Fruit fly (Drosophila melanogaster) whole organism, embryonic: Measurements from ENCODE around the gene Uck.

Experiments
- Antp ChIP-seq: fragments of 200-800 bp; sonication (Bioruptor generic); optimal IDR thresholded peaks from 3 replicates; lab custom pipeline; 2016; ENCODE audit warnings: missing biosample characterization, missing genetic modification characterization
- Atf3 ChIP-seq: fragments of 200-800 bp; sonication (Bioruptor generic); optimal IDR thresholded peaks from 3 replicates; lab custom pipeline; 2016; ENCODE audit warnings: missing biosample characterization, missing genetic modification characterization
- Atf6 ChIP-seq: fragments of 200-800 bp; sonication (Bioruptor generic); IDR thresholded peaks from 2 replicates; pipeline ENCODE4 v1.3.6; 2022; ENCODE audit warnings: missing biosample characterization, missing genetic modification characterization
- B-H2 ChIP-seq: fragments of 200-800 bp; sonication (Bioruptor generic); optimal IDR thresholded peaks from 2 replicates; lab custom pipeline; 2018; ENCODE audit warnings: missing biosample characterization, mild to moderate bottlenecking, missing genetic modification characterization
- CG10147 ChIP-seq: fragments of 200-800 bp; sonication (Bioruptor generic); optimal IDR thresholded peaks from 2 replicates; lab custom pipeline; 2019; ENCODE audit warnings: missing biosample characterization, mild to moderate bottlenecking, missing genetic modification characterization, moderate library complexity
- CG10565 ChIP-seq: fragments of 200-800 bp; sonication (Bioruptor generic); optimal IDR thresholded peaks from 3 replicates; lab custom pipeline; 2016; ENCODE audit warnings: missing biosample characterization, mild to moderate bottlenecking, missing genetic modification characterization
- CG11695 ChIP-seq: fragments of 200-800 bp; sonication (Bioruptor generic); IDR thresholded peaks from 3 replicates; pipeline ENCODE4 v1.3.6; 2022; ENCODE audit warnings: missing biosample characterization, missing genetic modification characterization
- CG11696 ChIP-seq: fragments of 200-800 bp; sonication (Bioruptor generic); IDR thresholded peaks from 2 replicates; pipeline ENCODE4 v1.3.6; 2022; ENCODE audit warnings: missing biosample characterization, missing genetic modification characterization
- CG12299 ChIP-seq: fragments of 200-800 bp; sonication (Bioruptor generic); optimal IDR thresholded peaks from 2 replicates; lab custom pipeline; 2018; ENCODE audit warnings: missing biosample characterization, mild to moderate bottlenecking, missing genetic modification characterization
- CG13894 ChIP-seq: fragments of 200-800 bp; sonication (Bioruptor generic); optimal IDR thresholded peaks from 3 replicates; lab custom pipeline; 2018; ENCODE audit warnings: missing biosample characterization, mild to moderate bottlenecking, missing genetic modification characterization, moderate library complexity
- CG14441 ChIP-seq: fragments of 200-800 bp; sonication (Bioruptor generic); IDR thresholded peaks from 2 replicates; pipeline ENCODE4 v1.3.6; 2022; ENCODE audit warnings: missing biosample characterization, missing genetic modification characterization
- CG15601 ChIP-seq: fragments of 200-800 bp; sonication (Bioruptor generic); optimal IDR thresholded peaks from 3 replicates; lab custom pipeline; 2019; ENCODE audit warnings: missing biosample characterization, mild to moderate bottlenecking, missing genetic modification characterization, moderate library complexity
- CG1602 ChIP-seq: fragments of 200-800 bp; sonication (Bioruptor generic); optimal IDR thresholded peaks from 3 replicates; lab custom pipeline; 2016; ENCODE audit warnings: missing biosample characterization, missing genetic modification characterization
- CG1603 ChIP-seq: fragments of 200-800 bp; sonication (Bioruptor generic); optimal IDR thresholded peaks from 2 replicates; lab custom pipeline; 2019; ENCODE audit warnings: missing biosample characterization, mild to moderate bottlenecking, missing genetic modification characterization, moderate library complexity
- CG17612 ChIP-seq: fragments of 200-800 bp; sonication (Bioruptor generic); IDR thresholded peaks from 2 replicates; pipeline ENCODE4 v1.3.6; 2022; ENCODE audit warnings: missing biosample characterization, missing genetic modification characterization
- CG2116 ChIP-seq: fragments of 200-800 bp; sonication (Bioruptor generic); optimal IDR thresholded peaks from 3 replicates; lab custom pipeline; 2018; ENCODE audit warnings: missing biosample characterization, mild to moderate bottlenecking, missing genetic modification characterization
- CG2202 ChIP-seq: fragments of 200-800 bp; sonication (Bioruptor generic); optimal IDR thresholded peaks from 2 replicates; lab custom pipeline; 2018; ENCODE audit warnings: missing biosample characterization, mild to moderate bottlenecking, missing genetic modification characterization
- CG2875 ChIP-seq: fragments of 200-800 bp; sonication (Bioruptor generic); optimal IDR thresholded peaks from 2 replicates; lab custom pipeline; 2017; ENCODE audit warnings: missing biosample characterization, mild to moderate bottlenecking, missing genetic modification characterization, missing genetic modification reagents
- CG32532 ChIP-seq: fragments of 200-800 bp; sonication (Bioruptor generic); IDR thresholded peaks from 2 replicates; pipeline ENCODE4 v1.3.6; 2022; ENCODE audit warnings: missing biosample characterization, missing genetic modification characterization
- CG9876 ChIP-seq: fragments of 200-800 bp; sonication (Bioruptor generic); optimal IDR thresholded peaks from 2 replicates; lab custom pipeline; 2016; ENCODE audit warnings: missing biosample characterization, missing genetic modification characterization
- Doc3 ChIP-seq: fragments of 200-800 bp; sonication (Bioruptor generic); IDR thresholded peaks from 3 replicates; pipeline ENCODE4 v1.3.6; 2022; ENCODE audit warnings: missing biosample characterization, missing genetic modification characterization; ENCODE audit not compliant: partially characterized antibody
- Fer1 ChIP-seq: fragments of 200-800 bp; sonication (Bioruptor generic); optimal IDR thresholded peaks from 2 replicates; lab custom pipeline; 2017; ENCODE audit warnings: missing biosample characterization, mild to moderate bottlenecking, missing genetic modification characterization
- Fer3 ChIP-seq: fragments of 200-800 bp; sonication (Bioruptor generic); optimal IDR thresholded peaks from 2 replicates; lab custom pipeline; 2018; ENCODE audit warnings: missing biosample characterization, mild to moderate bottlenecking, missing genetic modification characterization, moderate library complexity
- Hr78 ChIP-seq, 2 experiments: fragments of 200-800 bp in 1 of 2; fragments of >200 bp in 1 of 2; sonication (Bioruptor generic) in 1 of 2; optimal IDR thresholded peaks; 2 replicates each; lab custom pipeline; 2017 to 2019; ENCODE audit warnings: missing biosample characterization in 2 of 2, missing genetic modification characterization in 2 of 2, mild to moderate bottlenecking in 1 of 2, moderate library complexity in 1 of 2
- MBD-R2 ChIP-seq: fragments of 200-800 bp; sonication (Bioruptor generic); IDR thresholded peaks from 2 replicates; pipeline ENCODE4 v1.3.6; 2022; ENCODE audit warnings: missing biosample characterization, missing genetic modification characterization
- MESR4 ChIP-seq: fragments of 200-800 bp; sonication (Bioruptor generic); optimal IDR thresholded peaks from 2 replicates; lab custom pipeline; 2018; ENCODE audit warnings: missing biosample characterization, mild to moderate bottlenecking, missing genetic modification characterization, moderate library complexity
- Myb ChIP-seq: fragments of 200-800 bp; sonication (Bioruptor generic); optimal IDR thresholded peaks from 2 replicates; lab custom pipeline; 2016; ENCODE audit warnings: missing biosample characterization, missing genetic modification characterization
- PHDP ChIP-seq: fragments of 200-800 bp; sonication (Bioruptor generic); optimal IDR thresholded peaks from 3 replicates; lab custom pipeline; 2018; ENCODE audit warnings: missing biosample characterization, mild to moderate bottlenecking, missing genetic modification characterization, moderate library complexity
- Spps ChIP-seq: fragments of 200-800 bp; sonication (Bioruptor generic); optimal IDR thresholded peaks from 2 replicates; lab custom pipeline; 2018; ENCODE audit warnings: missing biosample characterization, mild to moderate bottlenecking, missing genetic modification characterization
- Usf ChIP-seq: fragments of 200-800 bp; sonication (Bioruptor generic); optimal IDR thresholded peaks from 2 replicates; lab custom pipeline; 2017; ENCODE audit warnings: missing genotype, missing biosample characterization, missing genetic modification characterization
- bbx ChIP-seq: fragments of 200-800 bp; sonication (Bioruptor generic); IDR thresholded peaks from 2 replicates; pipeline ENCODE4 v1.3.6; 2022; ENCODE audit warnings: missing biosample characterization, missing genetic modification characterization; ENCODE audit not compliant: partially characterized antibody
- bcd ChIP-seq: fragments of 200-800 bp; sonication (Bioruptor generic); optimal IDR thresholded peaks from 2 replicates; lab custom pipeline; 2017; ENCODE audit warnings: missing biosample characterization, mild to moderate bottlenecking, missing genetic modification characterization
- croc ChIP-seq: fragments of 200-800 bp; sonication (Bioruptor generic); conservative IDR thresholded peaks from 3 replicates; pipeline ENCODE4 v1.3.6; 2022; ENCODE audit warnings: missing biosample characterization, missing genetic modification characterization
- dm ChIP-seq: fragments of 200-800 bp; sonication (Bioruptor generic); optimal IDR thresholded peaks from 3 replicates; lab custom pipeline; 2016; ENCODE audit warnings: missing biosample characterization, missing genetic modification characterization
- fd3F ChIP-seq: fragments of 200-800 bp; sonication (Bioruptor generic); optimal IDR thresholded peaks from 2 replicates; lab custom pipeline; 2018; ENCODE audit warnings: missing biosample characterization, mild to moderate bottlenecking, missing genetic modification characterization, moderate library complexity
- fu2 ChIP-seq: fragments of 200-800 bp; sonication (Bioruptor generic); optimal IDR thresholded peaks from 2 replicates; lab custom pipeline; 2016; ENCODE audit warnings: missing biosample characterization, missing genetic modification characterization
- klu ChIP-seq: fragments of 200-800 bp; sonication (Bioruptor generic); IDR thresholded peaks from 2 replicates; pipeline ENCODE4 v1.3.6; 2022; ENCODE audit warnings: missing biosample characterization, missing genetic modification characterization
- lilli ChIP-seq: fragments of 200-800 bp; sonication (Bioruptor generic); optimal IDR thresholded peaks from 3 replicates; lab custom pipeline; 2016; ENCODE audit warnings: missing biosample characterization, missing genetic modification characterization
- nmo ChIP-seq: fragments of 200-800 bp; sonication (Bioruptor generic); optimal IDR thresholded peaks from 2 replicates; lab custom pipeline; 2018; ENCODE audit warnings: missing biosample characterization, mild to moderate bottlenecking, missing genetic modification characterization, moderate library complexity
- oc ChIP-seq: fragments of 200-800 bp; sonication (Bioruptor generic); optimal IDR thresholded peaks from 2 replicates; lab custom pipeline; 2018; ENCODE audit warnings: missing biosample characterization, mild to moderate bottlenecking, missing genetic modification characterization, moderate library complexity
- scrt ChIP-seq: fragments of 200-800 bp; sonication (Bioruptor generic); optimal IDR thresholded peaks from 2 replicates; lab custom pipeline; 2018; ENCODE audit warnings: missing biosample characterization, mild to moderate bottlenecking, missing genetic modification characterization, moderate library complexity
- seq ChIP-seq: fragments of 200-800 bp; sonication (Bioruptor generic); IDR thresholded peaks from 2 replicates; pipeline ENCODE4 v1.3.6; 2022; ENCODE audit warnings: missing biosample characterization, missing genetic modification characterization
- sna ChIP-seq: fragments of 200-800 bp; sonication (Bioruptor generic); IDR thresholded peaks from 2 replicates; pipeline ENCODE4 v1.3.6; 2022; ENCODE audit warnings: missing biosample characterization, missing genetic modification characterization; ENCODE audit not compliant: partially characterized antibody
- tio ChIP-seq: fragments of 200-800 bp; sonication (Bioruptor generic); optimal IDR thresholded peaks from 2 replicates; lab custom pipeline; 2017; ENCODE audit warnings: missing biosample characterization, missing genetic modification characterization, inconsistent platforms
- tna ChIP-seq: fragments of 200-800 bp; sonication (Bioruptor generic); IDR thresholded peaks from 2 replicates; pipeline ENCODE4 v1.3.6; 2022; ENCODE audit warnings: missing biosample characterization, missing genetic modification characterization; ENCODE audit not compliant: partially characterized antibody
- toy ChIP-seq: fragments of 200-800 bp; sonication (Bioruptor generic); IDR thresholded peaks from 2 replicates; pipeline ENCODE4 v1.3.6; 2022; ENCODE audit warnings: missing biosample characterization, missing genetic modification characterization
- usp ChIP-seq: fragments of >200 bp; optimal IDR thresholded peaks from 2 replicates; lab custom pipeline; 2017; ENCODE audit warnings: missing biosample characterization, missing genetic modification characterization
- zfh2 ChIP-seq: fragments of 200-800 bp; sonication (Bioruptor generic); optimal IDR thresholded peaks from 2 replicates; lab custom pipeline; 2016; ENCODE audit warnings: missing biosample characterization, missing genetic modification characterization

Uck gene

DNA sequence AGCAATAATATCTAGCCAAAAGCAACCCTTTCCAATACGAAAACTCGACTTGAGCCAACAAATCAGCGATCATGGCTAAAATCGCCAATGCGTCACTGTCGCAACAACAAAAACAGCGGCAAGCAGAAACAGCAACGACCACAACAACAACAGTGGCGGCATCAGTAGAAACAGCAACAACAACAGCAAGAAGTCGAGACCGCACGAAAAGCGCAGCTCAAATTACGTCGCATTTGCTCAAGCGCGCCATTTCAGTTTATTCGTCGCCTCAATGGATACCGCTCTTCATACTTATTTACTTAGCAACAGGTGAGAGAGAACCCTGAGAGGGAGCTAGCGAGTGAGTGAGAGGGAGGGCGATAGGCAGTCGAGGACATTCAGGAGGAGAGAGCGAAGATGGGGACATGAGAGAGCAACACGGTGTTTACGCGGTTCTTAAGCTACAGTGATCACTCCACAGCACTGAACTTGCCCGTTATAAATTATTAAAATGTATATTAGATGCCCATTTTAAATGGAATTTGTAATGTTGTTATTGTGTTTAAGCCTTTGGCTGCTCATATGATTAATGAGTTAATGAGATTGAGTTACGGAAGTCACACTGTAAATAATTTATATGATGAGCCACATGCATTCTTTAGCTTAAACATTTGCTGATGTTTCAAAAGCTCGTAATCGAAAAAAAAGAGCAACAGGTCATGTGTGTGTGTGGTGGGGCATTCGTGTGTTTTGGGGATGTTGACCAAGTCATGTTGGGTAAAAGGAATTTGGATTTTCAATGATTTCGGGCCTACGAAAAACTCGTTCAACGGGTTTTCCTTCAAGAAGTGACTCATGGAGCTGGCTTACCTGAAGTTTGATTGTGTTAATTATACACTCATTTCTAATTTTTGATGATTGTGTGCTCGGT, 5.8 kb downstream of the Uck start (continued):
- peak; percentile 65 for TF ChIP-seq CG12299 (tag; lab: Kevin White, UChicago)
- TF ChIP-seq Fer1 = peak; percentile 71
- TF ChIP-seq CG11696 (GFP tag; lab: Robert Waterston, UW) = peak; percentile 76
- TF ChIP-seq CG11695 = peak; percentile 81; the same call in 2 of the 3 replicates
- peak; percentile 64 for TF ChIP-seq Atf3
- peak; percentile 68 for TF ChIP-seq klu (GFP tag; lab: Robert Waterston, UW)
- peak; percentile 32 for TF ChIP-seq Spps (tag; lab: Kevin White, UChicago)
- peak; percentile 78 for TF ChIP-seq PHDP (tag; lab: Kevin White, UChicago)
- TF ChIP-seq CG10565 (GFP tag; lab: Kevin White, UChicago) = no peak
- no peak for TF ChIP-seq CG13894 (tag; lab: Kevin White, UChicago)
- TF ChIP-seq Hr78 (GFP tag; optimal IDR thresholded peaks at IDR 0.05; lab: Kevin White, UChicago) = no peak
- TF ChIP-seq fd3F (GFP tag; lab: Kevin White, UChicago) = peak; percentile 79
- 0 out of 2 replicates have a peak, but pooled peaks have one; percentile 29 for TF ChIP-seq toy
- peak; percentile 89 for TF ChIP-seq CG14441 (GFP tag; lab: Robert Waterston, UW)
- TF ChIP-seq seq (GFP tag; lab: Robert Waterston, UW) = peak; percentile 79
- TF ChIP-seq CG1602 (GFP tag; lab: Kevin White, UChicago) = peak; percentile 76
- peak; percentile 54 for TF ChIP-seq fu2
- no peak for TF ChIP-seq sna (GFP tag; lab: Robert Waterston, UW)
- TF ChIP-seq dm (GFP tag; lab: Kevin White, UChicago) = peak; percentile 49
- peak; percentile 73 for TF ChIP-seq scrt (GFP tag; lab: Kevin White, UChicago)
- TF ChIP-seq CG10147 (GFP tag; lab: Kevin White, UChicago) = peak; percentile 49
- peak; percentile 36 for TF ChIP-seq CG2116 (GFP tag; lab: Kevin White, UChicago)
- TF ChIP-seq oc (tag; lab: Kevin White, UChicago) = peak; percentile 72
- TF ChIP-seq CG15601 = peak; percentile 60
- TF ChIP-seq CG17612 = peak; percentile 55; the same call in 1 of the 2 replicates
- TF ChIP-seq CG2202 (tag; lab: Kevin White, UChicago) = peak; percentile 52
- TF ChIP-seq bcd (GFP tag; lab: Kevin White, UChicago) = peak; percentile 66
- peak; percentile 65 for TF ChIP-seq Antp (GFP tag; lab: Kevin White, UChicago)
- TF ChIP-seq CG1603 (tag; lab: Kevin White, UChicago) = peak; percentile 89
- peak; percentile 4 for TF ChIP-seq MESR4
- TF ChIP-seq CG2875 (GFP tag; lab: Kevin White, UChicago) = peak; percentile 66
- no peak for TF ChIP-seq bbx (GFP tag; lab: Robert Waterston, UW)
- peak; percentile 86 for TF ChIP-seq lilli
- peak; percentile 78 for TF ChIP-seq Fer3 (tag; lab: Kevin White, UChicago)
- TF ChIP-seq Myb = peak; percentile 30
- peak; percentile 72 for TF ChIP-seq zfh2 (GFP tag; lab: Kevin White, UChicago)
- no peak; the same call in 2 of the 3 replicates for TF ChIP-seq croc
- peak; percentile 71 for TF ChIP-seq Atf6 (GFP tag; lab: Robert Waterston, UW)
- TF ChIP-seq B-H2 (GFP tag; lab: Kevin White, UChicago) = peak; percentile 13
- TF ChIP-seq Doc3 (GFP tag; lab: Robert Waterston, UW) = no peak
- TF ChIP-seq tio (GFP tag; lab: Kevin White, UChicago) = peak; percentile 76
- TF ChIP-seq usp (GFP tag; lab: Kevin White, UChicago) = no peak
- peak; percentile 73 for TF ChIP-seq nmo (GFP tag; lab: Kevin White, UChicago)
- TF ChIP-seq tna (GFP tag; lab: Robert Waterston, UW) = no peak
- peak; percentile 58 for TF ChIP-seq Usf
- TF ChIP-seq MBD-R2 (GFP tag; lab: Robert Waterston, UW) = peak; percentile 61; the same call in 1 of the 2 replicates
- no peak for TF ChIP-seq CG9876 (GFP tag; lab: Kevin White, UChicago)
- peak; percentile 82 for TF ChIP-seq CG32532 (GFP tag; lab: Robert Waterston, UW)
